Worm (Caenorhabditis elegans) whole organism, L4 larva: ENCODE data around the gene cyp-29A4.

Experiments
- F26F4.8 ChIP-seq: fragments of 200-800 bp; sonication (Bioruptor generic); conservative IDR thresholded peaks from 2 replicates; pipeline ENCODE4 v1.3.6; 2022; ENCODE audit warnings: missing genetic modification characterization, missing compliant biosample characterization
- F49E8.2 ChIP-seq: sonication (generic microtip); optimal IDR thresholded peaks from 2 replicates; lab custom pipeline; 2016; ENCODE audit warnings: missing compliant biosample characterization, mild to moderate bottlenecking, missing genetic modification characterization, borderline replicate concordance
- Y48G9A.11 ChIP-seq: fragments of 200-800 bp; sonication (Bioruptor generic); IDR thresholded peaks from 2 replicates; pipeline ENCODE4 v1.3.6; 2022; ENCODE audit warnings: missing genetic modification reagents, missing genetic modification characterization, missing compliant biosample characterization
- Y75B8A.6 ChIP-seq: fragments of 200-800 bp; sonication (Bioruptor generic); IDR thresholded peaks from 2 replicates; pipeline ENCODE4 v1.3.6; 2022; ENCODE audit warnings: missing genetic modification reagents, missing genetic modification characterization, missing compliant biosample characterization
- ama-1 ChIP-seq: fragments of 150-350 bp; optimal IDR thresholded peaks from 2 replicates; lab custom pipeline; 2014; ENCODE audit warnings: inconsistent platforms, mixed read lengths
- ceh-20 ChIP-seq: fragments of 200-800 bp; sonication (Bioruptor generic); IDR thresholded peaks from 2 replicates; pipeline ENCODE4 v1.3.6; 2022; ENCODE audit warnings: missing genetic modification reagents, missing genetic modification characterization, missing compliant biosample characterization
- ctbp-1 ChIP-seq: fragments of 200-800 bp; sonication (Bioruptor generic); IDR thresholded peaks from 2 replicates; pipeline ENCODE4 v1.3.6; 2022; ENCODE audit warnings: missing genetic modification reagents, missing genetic modification characterization, missing compliant biosample characterization
- daf-16 ChIP-seq, 3 experiments: sonication (generic microtip); optimal IDR thresholded peaks; 2 replicates each; lab custom pipeline; 2016 to 2017; ENCODE audit warnings: missing genetic modification characterization in 3 of 3, missing genetic modification reagents in 3 of 3, mild to moderate bottlenecking in 2 of 3, missing compliant biosample characterization in 2 of 3, missing biosample characterization in 1 of 3, moderate library complexity in 1 of 3
- daf-19 ChIP-seq: fragments of 200-800 bp; sonication (Bioruptor generic); conservative IDR thresholded peaks from 2 replicates; pipeline ENCODE4 v1.3.6; 2022; ENCODE audit warnings: missing genetic modification characterization, missing compliant biosample characterization
- daf-8 ChIP-seq: fragments of 200-800 bp; sonication (Bioruptor generic); IDR thresholded peaks from 2 replicates; pipeline ENCODE4 v1.3.6; 2022; ENCODE audit warnings: missing genetic modification characterization, missing compliant biosample characterization
- dmd-6 ChIP-seq: fragments of 200-800 bp; sonication (Bioruptor generic); IDR thresholded peaks from 2 replicates; pipeline ENCODE4 v1.3.6; 2022; ENCODE audit warnings: missing genetic modification reagents, missing genetic modification characterization, missing compliant biosample characterization
- dve-1 ChIP-seq: sonication (generic microtip); optimal IDR thresholded peaks from 2 replicates; lab custom pipeline; 2017; ENCODE audit warnings: antibody characterized with exemption, mild to moderate bottlenecking, missing genetic modification characterization, missing compliant biosample characterization; ENCODE audit not compliant: insufficient read depth
- fkh-10 ChIP-seq: fragments of 150-350 bp; optimal IDR thresholded peaks from 2 replicates; lab custom pipeline; 2014; ENCODE audit warnings: missing biosample characterization, missing genetic modification reagents, missing genetic modification characterization
- fos-1 ChIP-seq: fragments of 150-350 bp; optimal IDR thresholded peaks from 2 replicates; lab custom pipeline; 2014; ENCODE audit warnings: missing biosample characterization, missing genetic modification characterization
- hlh-11 ChIP-seq: fragments of 200-800 bp; sonication (Bioruptor generic); optimal IDR thresholded peaks from 2 replicates; lab custom pipeline; 2018; ENCODE audit warnings: mild to moderate bottlenecking, missing genetic modification characterization, missing compliant biosample characterization
- hlh-30 ChIP-seq: sonication (generic microtip); optimal IDR thresholded peaks from 2 replicates; lab custom pipeline; 2017; ENCODE audit warnings: antibody characterized with exemption, mild to moderate bottlenecking, missing genetic modification characterization, missing compliant biosample characterization; ENCODE audit not compliant: insufficient read depth
- hmg-1.1 ChIP-seq: fragments of 200-800 bp; sonication (Bioruptor generic); IDR thresholded peaks from 2 replicates; pipeline ENCODE4 v1.3.6; 2022; ENCODE audit warnings: missing genetic modification reagents, missing genetic modification characterization, missing compliant biosample characterization
- jun-1 ChIP-seq: fragments of 150-350 bp; optimal IDR thresholded peaks from 2 replicates; lab custom pipeline; 2014; ENCODE audit warnings: missing biosample characterization, missing genetic modification reagents, missing genetic modification characterization
- lin-1 ChIP-seq: fragments of 200-800 bp; sonication (Bioruptor generic); IDR thresholded peaks from 2 replicates; pipeline ENCODE4 v1.3.6; 2022; ENCODE audit warnings: missing genetic modification reagents, missing genetic modification characterization, missing compliant biosample characterization
- lin-13 ChIP-seq: fragments of 150-350 bp; optimal IDR thresholded peaks from 2 replicates; lab custom pipeline; 2014; ENCODE audit warnings: missing biosample characterization, missing genetic modification reagents, missing genetic modification characterization
- lin-38 ChIP-seq: fragments of 200-800 bp; sonication (Bioruptor generic); IDR thresholded peaks from 2 replicates; pipeline ENCODE4 v1.3.6; 2022; ENCODE audit warnings: missing genetic modification reagents, missing genetic modification characterization, missing compliant biosample characterization
- lin-39 ChIP-seq: fragments of 150-350 bp; optimal IDR thresholded peaks from 2 replicates; lab custom pipeline; 2014; ENCODE audit warnings: missing biosample characterization, missing genetic modification reagents, missing genetic modification characterization
- lsy-2 ChIP-seq, 2 experiments: fragments of 150-350 bp in 1 of 2; sonication (generic microtip) in 1 of 2; optimal IDR thresholded peaks; 2 replicates each; lab custom pipeline; 2014 to 2017; ENCODE audit warnings: missing biosample characterization in 2 of 2, missing genetic modification characterization in 2 of 2
- mdl-1 ChIP-seq, 2 experiments: fragments of 150-350 bp in 1 of 2; sonication (generic microtip) in 1 of 2; optimal IDR thresholded peaks; 2 replicates each; lab custom pipeline; 2014 to 2017; ENCODE audit warnings: missing biosample characterization in 2 of 2, missing genetic modification characterization in 2 of 2
- mep-1 ChIP-seq: fragments of 150-350 bp; sonication (generic microtip); optimal IDR thresholded peaks from 3 replicates; lab custom pipeline; 2014; ENCODE audit warnings: missing biosample characterization, missing genetic modification characterization
- mes-2 ChIP-seq: sonication (generic microtip); optimal IDR thresholded peaks from 2 replicates; lab custom pipeline; 2016; ENCODE audit warnings: missing genotype, mild to moderate bottlenecking, missing genetic modification characterization, missing compliant biosample characterization; ENCODE audit not compliant: poor library complexity, severe bottlenecking
- nhr-11 ChIP-seq: fragments of 150-350 bp; optimal IDR thresholded peaks from 2 replicates; lab custom pipeline; 2014; ENCODE audit warnings: missing biosample characterization, missing genetic modification characterization
- nhr-25 ChIP-seq: sonication (generic microtip); optimal IDR thresholded peaks from 2 replicates; lab custom pipeline; 2017; ENCODE audit warnings: missing genetic modification characterization, mild to moderate bottlenecking, missing compliant biosample characterization, antibody characterized with exemption, moderate library complexity, borderline replicate concordance; ENCODE audit not compliant: insufficient read depth
- nhr-28 ChIP-seq: fragments of 150-350 bp; optimal IDR thresholded peaks from 2 replicates; lab custom pipeline; 2014; ENCODE audit warnings: missing biosample characterization, missing genetic modification characterization
- nhr-41 ChIP-seq: fragments of 200-800 bp; sonication (Bioruptor generic); IDR thresholded peaks from 2 replicates; pipeline ENCODE4 v1.3.6; 2022; ENCODE audit warnings: missing genetic modification reagents, missing genetic modification characterization, missing compliant biosample characterization
- nhr-77 ChIP-seq: fragments of 150-350 bp; optimal IDR thresholded peaks from 2 replicates; lab custom pipeline; 2014; ENCODE audit warnings: missing biosample characterization, missing genetic modification characterization
- pha-4 ChIP-seq, 2 experiments: fragments of 150-350 bp in 1 of 2; fragments of 200-800 bp in 1 of 2; sonication (Bioruptor generic) in 1 of 2; IDR thresholded peaks in 1 of 2; optimal IDR thresholded peaks in 1 of 2; 2 replicates each; pipeline versions ENCODE4 v1.3.6 to Lab custom; 2014 to 2022; ENCODE audit warnings: missing genetic modification characterization in 2 of 2, missing genetic modification reagents in 2 of 2, missing biosample characterization in 1 of 2, missing compliant biosample characterization in 1 of 2
- pqm-1 ChIP-seq: sonication (generic microtip); optimal IDR thresholded peaks from 2 replicates; lab custom pipeline; 2017; ENCODE audit warnings: missing biosample characterization, missing genetic modification characterization
- rbr-2 ChIP-seq: sonication (generic microtip); optimal IDR thresholded peaks from 2 replicates; lab custom pipeline; 2016; ENCODE audit warnings: missing genotype, missing genetic modification characterization, missing compliant biosample characterization
- saeg-2 ChIP-seq: fragments of 200-800 bp; sonication (Bioruptor generic); IDR thresholded peaks from 2 replicates; pipeline ENCODE4 v1.3.6; 2022; ENCODE audit warnings: missing genetic modification reagents, missing genetic modification characterization, missing compliant biosample characterization
- sdz-12 ChIP-seq: fragments of 200-800 bp; sonication (Bioruptor generic); optimal IDR thresholded peaks from 2 replicates; lab custom pipeline; 2018; ENCODE audit warnings: mild to moderate bottlenecking, missing genetic modification characterization, missing compliant biosample characterization
- set-16 ChIP-seq: fragments of 200-800 bp; sonication (Bioruptor generic); IDR thresholded peaks from 2 replicates; pipeline ENCODE4 v1.3.6; 2022; ENCODE audit warnings: missing genetic modification reagents, missing genetic modification characterization, missing compliant biosample characterization
- snpc-1.2 ChIP-seq: fragments of 200-800 bp; sonication (Bioruptor generic); IDR thresholded peaks from 2 replicates; pipeline ENCODE4 v1.3.6; 2022; ENCODE audit warnings: missing genetic modification reagents, missing genetic modification characterization, missing compliant biosample characterization
- spr-3 ChIP-seq: fragments of 200-800 bp; sonication (Bioruptor generic); optimal IDR thresholded peaks from 2 replicates; lab custom pipeline; 2018; ENCODE audit warnings: mild to moderate bottlenecking, missing genetic modification characterization, missing compliant biosample characterization
- tag-97 ChIP-seq: fragments of 200-800 bp; sonication (Bioruptor generic); IDR thresholded peaks from 2 replicates; pipeline ENCODE4 v1.3.6; 2022; ENCODE audit warnings: missing genetic modification characterization, missing compliant biosample characterization
- unc-62 ChIP-seq, 3 experiments: fragments of 150-350 bp in 1 of 3; sonication (generic microtip); optimal IDR thresholded peaks in 2 of 3; peaks in 1 of 3; 1 replicate in 1 of 3; 2 replicates in 2 of 3; lab custom pipeline; 2014 to 2017; ENCODE audit warnings: missing biosample characterization in 3 of 3, missing genetic modification characterization in 3 of 3, missing genetic modification reagents in 3 of 3, missing genotype in 1 of 3
- zfp-2 ChIP-seq: sonication (generic microtip); optimal IDR thresholded peaks from 2 replicates; lab custom pipeline; 2016; ENCODE audit warnings: mild to moderate bottlenecking, missing genetic modification characterization, missing compliant biosample characterization
- zip-2 ChIP-seq: fragments of 150-350 bp; optimal IDR thresholded peaks from 2 replicates; lab custom pipeline; 2014; ENCODE audit warnings: missing biosample characterization, missing genetic modification characterization

Gene cyp-29A4

ce11 chrV:9692109-9692581 lies 37.6 kb downstream of the cyp-29A4 start, which contains the start of gene ztf-9:
TSS of gene ztf-9 (minus strand) at chrV:9692159.
- TF ChIP-seq lin-13 (peak; percentile 44), dve-1 (tag; lab: Kevin White, UChicago) (peak; percentile 50), mes-2 (no peak), ctbp-1 (GFP tag; lab: Robert Waterston, UW) (peak; percentile 58; the same call in 1 of the 2 replicates), nhr-41 (GFP tag; lab: Robert Waterston, UW) (no peak), dmd-6 (GFP tag; lab: Robert Waterston, UW) (peak; percentile 46; the same call in 1 of the 2 replicates), pqm-1 (peak; percentile 11), daf-19 (GFP tag; lab: Robert Waterston, UW) (no peak), sdz-12 (no peak), lsy-2 (tag; optimal IDR thresholded peaks at IDR 0.05; lab: Kevin White, UChicago) (no peak), daf-16 (GFP tag; optimal IDR thresholded peaks at IDR 0.05; lab: Kevin White, UChicago) (peak in 1 of 2 experiments; percentile 8), daf-16 (tag; optimal IDR thresholded peaks at IDR 0.05; lab: Kevin White, UChicago) (peak; percentile 10), rbr-2 (tag; lab: Kevin White, UChicago) (peak; percentile 48), zip-2 (tag; lab: Kevin White, UChicago) (no peak), nhr-77 (tag; lab: Kevin White, UChicago) (peak; percentile 64), hmg-1.1 (GFP tag; lab: Robert Waterston, UW) (peak; percentile 83), hlh-11 (tag; lab: Kevin White, UChicago) (peak; percentile 77), F49E8.2 (tag; lab: Kevin White, UChicago) (no peak), unc-62 (GFP tag; optimal IDR thresholded peaks at IDR 0.05 in 1 of 2; lab: Kevin White, UChicago) (peak in 1 of 2 experiments; percentile 92), unc-62 (tag; optimal IDR thresholded peaks at IDR 0.05; lab: Kevin White, UChicago) (no peak), set-16 (GFP tag; lab: Robert Waterston, UW) (peak; percentile 81; the same call in 1 of the 2 replicates), nhr-11 (tag; lab: Kevin White, UChicago) (no peak), fkh-10 (GFP tag; lab: Kevin White, UChicago) (peak; percentile 13), mep-1 (tag; lab: Kevin White, UChicago) (peak; percentile 71), nhr-28 (tag; lab: Kevin White, UChicago) (peak; percentile 79), Y75B8A.6 (GFP tag; lab: Robert Waterston, UW) (no peak), pha-4 (GFP tag; IDR thresholded peaks at IDR 0.05; lab: Robert Waterston, UW) (peak; percentile 66; the same call in 1 of the 2 replicates), pha-4 (tag; optimal IDR thresholded peaks at IDR 0.05; lab: Kevin White, UChicago) (no peak), nhr-25 (peak; percentile 8), mdl-1 (tag; optimal IDR thresholded peaks at IDR 0.05; lab: Kevin White, UChicago) (peak in 1 of 2 experiments; percentile 34)

- TF ChIP-seq ceh-20 (GFP tag; lab: Robert Waterston, UW) = no peak
- no peak for TF ChIP-seq nhr-28 (tag; lab: Kevin White, UChicago)
- no peak for TF ChIP-seq lin-1 (GFP tag; lab: Robert Waterston, UW)
- TF ChIP-seq zfp-2 (tag; lab: Kevin White, UChicago) = no peak
- no peak for TF ChIP-seq lin-38 (GFP tag; lab: Robert Waterston, UW)
- no peak for TF ChIP-seq fos-1 (tag; lab: Kevin White, UChicago)
- TF ChIP-seq spr-3 (GFP tag; lab: Kevin White, UChicago) = no peak
- TF ChIP-seq hmg-1.1 (GFP tag; lab: Robert Waterston, UW) = no peak
- TF ChIP-seq hlh-30 (tag; lab: Kevin White, UChicago) = no peak
Observed at ce11 chrV:9692649-9693112, 38.1 kb downstream of the cyp-29A4 start, which contains the start of gene ZK287.7. TSS of gene ZK287.7 (plus strand) at chrV:9693062.

ce11 chrV:9696715-9697114 lies 42.2 kb downstream of the cyp-29A4 start, which contains the start of gene her-1:
TSS of gene her-1 (plus strand) at chrV:9697015.
- TF ChIP-seq snpc-1.2 (GFP tag; lab: Robert Waterston, UW) (no peak), F26F4.8 (GFP tag; lab: Robert Waterston, UW) (no peak), lin-13 (no peak), tag-97 (GFP tag; lab: Robert Waterston, UW) (no peak), jun-1 (no peak), ama-1 (no peak), daf-8 (GFP tag; lab: Robert Waterston, UW) (no peak), saeg-2 (GFP tag; lab: Robert Waterston, UW) (no peak), lin-39 (no peak), pqm-1 (no peak), Y48G9A.11 (GFP tag; lab: Robert Waterston, UW) (no peak)
